Fruit fly (Drosophila melanogaster) Kc167 (cell line): Measurements from ENCODE around the gene amd.

ENCODE experiments used
- Sin3A ChIP-seq: fragments of >200 bp; optimal IDR thresholded peaks from 2 replicates; lab custom pipeline; 2018; ENCODE audit warnings: missing external identifiers
- h ChIP-seq: fragments of >200 bp; optimal IDR thresholded peaks from 3 replicates; lab custom pipeline; 2018; ENCODE audit warnings: missing external identifiers
- insv ChIP-seq: fragments of >200 bp; optimal IDR thresholded peaks from 3 replicates; lab custom pipeline; 2018; ENCODE audit warnings: missing external identifiers
- psq ChIP-seq: fragments of >200 bp; optimal IDR thresholded peaks from 2 replicates; lab custom pipeline; 2017; ENCODE audit warnings: missing external identifiers
- ttk ChIP-seq: sonication (Bioruptor generic); optimal IDR thresholded peaks from 2 replicates; lab custom pipeline; 2017; ENCODE audit warnings: missing external identifiers

- no peak for TF ChIP-seq ttk (lab: Kevin White, UChicago)
- TF ChIP-seq psq (lab: Kevin White, UChicago) = no peak
- TF ChIP-seq h (lab: Kevin White, UChicago) = no peak
- TF ChIP-seq insv (lab: Kevin White, UChicago) = no peak
- TF ChIP-seq Sin3A (lab: Kevin White, UChicago) = no peak
These were observed 36.1 kb downstream of the amd start for dm6 chr2L:19146047-19146446.
